Worm (Caenorhabditis elegans) whole organism, L4/young adult: Measurements from ENCODE around the gene trpp-11.

Experiments used
- W03F9.2 ChIP-seq: fragments of 150-350 bp; optimal IDR thresholded peaks from 2 replicates; lab custom pipeline; 2014; ENCODE audit warnings: missing biosample characterization, missing genetic modification characterization
- him-1 ChIP-seq: sonication (generic microtip); optimal IDR thresholded peaks from 2 replicates; lab custom pipeline; 2016; ENCODE audit warnings: missing genotype, missing genetic modification reagents, missing genetic modification characterization, missing compliant biosample characterization

DNA sequence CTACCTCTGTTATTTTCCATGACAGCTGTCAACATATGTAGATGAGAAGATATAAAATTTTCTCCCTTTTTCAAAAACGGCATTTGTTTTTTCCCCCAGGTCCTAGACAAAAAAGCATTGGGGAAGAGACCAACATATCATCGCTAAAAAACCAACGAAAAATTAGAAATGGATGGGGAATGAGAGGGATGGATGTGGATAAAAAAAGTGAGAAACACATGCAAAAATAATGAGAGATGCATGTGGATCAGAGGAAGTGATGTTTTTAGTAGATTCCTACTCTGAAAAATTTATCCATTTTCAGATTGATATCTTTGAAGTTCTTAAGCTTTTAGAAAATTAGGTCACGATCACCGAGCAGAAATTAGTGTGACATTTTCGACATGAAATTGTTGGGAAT lies 32.4 kb upstream of the trpp-11 start:
- TF ChIP-seq him-1 (tag; lab: Kevin White, UChicago), result no peak
- no peak for TF ChIP-seq W03F9.2 (tag; lab: Kevin White, UChicago)
